Fruit fly (Drosophila melanogaster) whole organism, embryonic: ENCODE results near the gene CG42827.

Experiments
- BEAF-32 ChIP-seq: fragments of 200-800 bp; sonication (Bioruptor generic); optimal IDR thresholded peaks from 3 replicates; lab custom pipeline; 2017; ENCODE audit warnings: missing biosample characterization, missing genetic modification characterization, mild to moderate bottlenecking, moderate library complexity, missing genetic modification reagents
- BtbVII ChIP-seq: fragments of 200-800 bp; sonication (Bioruptor generic); optimal IDR thresholded peaks from 3 replicates; lab custom pipeline; 2017; ENCODE audit warnings: missing biosample characterization, mild to moderate bottlenecking, missing genetic modification characterization
- C15 ChIP-seq: fragments of 200-800 bp; sonication (Bioruptor generic); IDR thresholded peaks from 3 replicates; pipeline ENCODE4 v1.3.6; 2022; ENCODE audit warnings: missing biosample characterization, missing genetic modification characterization
- CG13624 ChIP-seq: fragments of 200-800 bp; sonication (Bioruptor generic); optimal IDR thresholded peaks from 2 replicates; lab custom pipeline; 2016; ENCODE audit warnings: missing biosample characterization, missing genetic modification characterization
- CG13894 ChIP-seq: fragments of 200-800 bp; sonication (Bioruptor generic); optimal IDR thresholded peaks from 3 replicates; lab custom pipeline; 2018; ENCODE audit warnings: missing biosample characterization, mild to moderate bottlenecking, missing genetic modification characterization, moderate library complexity
- CG15514 ChIP-seq: fragments of 200-800 bp; sonication (Bioruptor generic); optimal IDR thresholded peaks from 3 replicates; lab custom pipeline; 2017; ENCODE audit warnings: missing biosample characterization, missing genetic modification characterization, mild to moderate bottlenecking, moderate library complexity, missing genetic modification reagents
- CG1603 ChIP-seq: fragments of 200-800 bp; sonication (Bioruptor generic); optimal IDR thresholded peaks from 2 replicates; lab custom pipeline; 2019; ENCODE audit warnings: missing biosample characterization, mild to moderate bottlenecking, missing genetic modification characterization, moderate library complexity
- CG18262 ChIP-seq: fragments of 200-800 bp; optimal IDR thresholded peaks from 3 replicates; lab custom pipeline; 2019; ENCODE audit warnings: missing biosample characterization, mild to moderate bottlenecking, missing genetic modification characterization, moderate library complexity
- CG2129 ChIP-seq: fragments of 200-800 bp; sonication (Bioruptor generic); IDR thresholded peaks from 2 replicates; pipeline ENCODE4 v1.3.6; 2022; ENCODE audit warnings: missing biosample characterization, missing genetic modification characterization; ENCODE audit not compliant: partially characterized antibody
- CG2199 ChIP-seq: fragments of 200-800 bp; sonication (Bioruptor generic); IDR thresholded peaks from 3 replicates; pipeline ENCODE4 v1.3.6; 2022; ENCODE audit warnings: missing biosample characterization, missing genetic modification characterization
- CG2712 ChIP-seq: fragments of 200-800 bp; optimal IDR thresholded peaks from 3 replicates; lab custom pipeline; 2019; ENCODE audit warnings: missing biosample characterization, mild to moderate bottlenecking, missing genetic modification characterization, moderate library complexity
- CG2875 ChIP-seq: fragments of 200-800 bp; sonication (Bioruptor generic); optimal IDR thresholded peaks from 2 replicates; lab custom pipeline; 2017; ENCODE audit warnings: missing biosample characterization, mild to moderate bottlenecking, missing genetic modification characterization, missing genetic modification reagents
- CG31388 ChIP-seq: fragments of 200-800 bp; sonication (Bioruptor generic); optimal IDR thresholded peaks from 2 replicates; lab custom pipeline; 2016; ENCODE audit warnings: missing biosample characterization, missing genetic modification characterization
- CG42726 ChIP-seq: fragments of 200-800 bp; sonication (Bioruptor generic); IDR thresholded peaks from 2 replicates; pipeline ENCODE4 v1.3.6; 2022; ENCODE audit warnings: missing biosample characterization, missing genetic modification characterization; ENCODE audit not compliant: partially characterized antibody
- CG4282 ChIP-seq: fragments of 200-800 bp; sonication (Bioruptor generic); optimal IDR thresholded peaks from 2 replicates; lab custom pipeline; 2016; ENCODE audit warnings: missing biosample characterization, missing genetic modification characterization
- CG9609 ChIP-seq: fragments of 200-800 bp; sonication (Bioruptor generic); optimal IDR thresholded peaks from 3 replicates; lab custom pipeline; 2016; ENCODE audit warnings: missing biosample characterization, missing genetic modification characterization
- CTCF ChIP-seq: fragments of 200-800 bp; sonication (Bioruptor generic); optimal IDR thresholded peaks from 2 replicates; lab custom pipeline; 2017; ENCODE audit warnings: missing biosample characterization, mild to moderate bottlenecking, missing genetic modification characterization, moderate library complexity
- Elba2 ChIP-seq: fragments of 200-800 bp; sonication (Bioruptor generic); optimal IDR thresholded peaks from 3 replicates; lab custom pipeline; 2016; ENCODE audit warnings: missing biosample characterization, missing genetic modification characterization
- HmgZ ChIP-seq: fragments of 200-800 bp; sonication (Bioruptor generic); optimal IDR thresholded peaks from 2 replicates; lab custom pipeline; 2018; ENCODE audit warnings: missing biosample characterization, mild to moderate bottlenecking, missing genetic modification characterization
- Hr3 ChIP-seq: fragments of 200-800 bp; sonication (Bioruptor generic); optimal IDR thresholded peaks from 3 replicates; lab custom pipeline; 2016; ENCODE audit warnings: missing biosample characterization, missing genetic modification characterization
- Lhr ChIP-seq: fragments of 200-800 bp; sonication (Bioruptor generic); optimal IDR thresholded peaks from 3 replicates; lab custom pipeline; 2017; ENCODE audit warnings: mild to moderate bottlenecking, missing biosample characterization, missing genetic modification reagents, missing genetic modification characterization
- Mad ChIP-seq: fragments of 200-800 bp; sonication (Bioruptor generic); optimal IDR thresholded peaks from 2 replicates; lab custom pipeline; 2016; ENCODE audit warnings: missing biosample characterization, missing genetic modification characterization
- Med ChIP-seq: fragments of 200-800 bp; sonication (Bioruptor generic); peaks from one replicate; lab custom pipeline; 2016; ENCODE audit warnings: missing biosample characterization, missing genetic modification characterization, mild to moderate bottlenecking, inconsistent platforms, moderate library complexity
- NFAT ChIP-seq: fragments of 200-800 bp; sonication (Bioruptor generic); IDR thresholded peaks from 2 replicates; pipeline ENCODE4 v1.3.6; 2022; ENCODE audit warnings: missing biosample characterization, missing genetic modification characterization
- Opbp ChIP-seq: fragments of 200-800 bp; sonication (Bioruptor generic); IDR thresholded peaks from 3 replicates; pipeline ENCODE4 v1.3.6; 2022; ENCODE audit warnings: missing biosample characterization, missing genetic modification characterization; ENCODE audit not compliant: partially characterized antibody
- Sin3A ChIP-seq: fragments of >200 bp; optimal IDR thresholded peaks from 2 replicates; lab custom pipeline; 2018
- Sox102F ChIP-seq: fragments of 200-800 bp; sonication (Bioruptor generic); optimal IDR thresholded peaks from 2 replicates; lab custom pipeline; 2018; ENCODE audit warnings: missing biosample characterization, mild to moderate bottlenecking, missing genetic modification characterization, moderate library complexity
- Usf ChIP-seq: fragments of 200-800 bp; sonication (Bioruptor generic); optimal IDR thresholded peaks from 2 replicates; lab custom pipeline; 2017; ENCODE audit warnings: missing genotype, missing biosample characterization, missing genetic modification characterization
- Xbp1 ChIP-seq: fragments of 200-800 bp; sonication (Bioruptor generic); optimal IDR thresholded peaks from 3 replicates; lab custom pipeline; 2016; ENCODE audit warnings: missing biosample characterization, mild to moderate bottlenecking, missing genetic modification characterization
- ato ChIP-seq: fragments of 200-800 bp; sonication (Bioruptor generic); IDR thresholded peaks from 2 replicates; pipeline ENCODE4 v1.3.6; 2022; ENCODE audit warnings: missing biosample characterization, missing genetic modification characterization; ENCODE audit not compliant: partially characterized antibody
- bbx ChIP-seq: fragments of 200-800 bp; sonication (Bioruptor generic); IDR thresholded peaks from 2 replicates; pipeline ENCODE4 v1.3.6; 2022; ENCODE audit warnings: missing biosample characterization, missing genetic modification characterization; ENCODE audit not compliant: partially characterized antibody
- br ChIP-seq: fragments of >200 bp; optimal IDR thresholded peaks from 2 replicates; lab custom pipeline; 2017
- cwo ChIP-seq: fragments of 200-800 bp; sonication (Bioruptor generic); optimal IDR thresholded peaks from 3 replicates; lab custom pipeline; 2017; ENCODE audit warnings: missing biosample characterization, missing genetic modification characterization, mild to moderate bottlenecking, moderate library complexity, missing genetic modification reagents
- dati ChIP-seq: fragments of 200-800 bp; sonication (Bioruptor generic); IDR thresholded peaks from 2 replicates; pipeline ENCODE4 v1.3.6; 2022; ENCODE audit warnings: missing biosample characterization, missing genetic modification characterization
- esg ChIP-seq: fragments of 200-800 bp; sonication (Bioruptor generic); conservative IDR thresholded peaks from 2 replicates; pipeline ENCODE4 v1.3.6; 2022; ENCODE audit warnings: missing biosample characterization, missing genetic modification characterization
- eve ChIP-seq, 2 experiments: fragments of >200 bp; optimal IDR thresholded peaks; 2 replicates each; lab custom pipeline; 2017; ENCODE audit warnings: missing biosample characterization in 2 of 2, missing genetic modification characterization in 2 of 2
- ewg ChIP-seq: fragments of 200-800 bp; sonication (Bioruptor generic); optimal IDR thresholded peaks from 3 replicates; lab custom pipeline; 2017; ENCODE audit warnings: mild to moderate bottlenecking, missing biosample characterization, missing genetic modification reagents, missing genetic modification characterization
- gro ChIP-seq: fragments of 200-800 bp; sonication (Bioruptor generic); optimal IDR thresholded peaks from 2 replicates; lab custom pipeline; 2016; ENCODE audit warnings: missing biosample characterization, missing genetic modification characterization
- insv ChIP-seq, 2 experiments: fragments of 200-800 bp; sonication (Bioruptor generic); optimal IDR thresholded peaks; 3 replicates each; lab custom pipeline; 2016 to 2018; ENCODE audit warnings: missing biosample characterization in 2 of 2, missing genetic modification characterization in 2 of 2
- jumu ChIP-seq: fragments of 200-800 bp; sonication (Bioruptor generic); optimal IDR thresholded peaks from 3 replicates; lab custom pipeline; 2016; ENCODE audit warnings: missing biosample characterization, missing genetic modification characterization
- kni ChIP-seq: fragments of 200-800 bp; sonication (Bioruptor generic); optimal IDR thresholded peaks from 3 replicates; lab custom pipeline; 2017; ENCODE audit warnings: mild to moderate bottlenecking, missing biosample characterization, missing genetic modification reagents, missing genetic modification characterization
- lola ChIP-seq, 3 experiments: fragments of >200 bp in 2 of 3; fragments of 200-800 bp in 1 of 3; sonication (Bioruptor generic) in 1 of 3; optimal IDR thresholded peaks; 2 replicates each; lab custom pipeline; 2017 to 2019; ENCODE audit warnings: missing biosample characterization in 3 of 3, missing genetic modification characterization in 3 of 3, mild to moderate bottlenecking in 1 of 3, moderate library complexity in 1 of 3
- lov ChIP-seq, 2 experiments: fragments of 200-800 bp in 1 of 2; fragments of >200 bp in 1 of 2; sonication (Bioruptor generic) in 1 of 2; IDR thresholded peaks in 1 of 2; optimal IDR thresholded peaks in 1 of 2; 2 replicates in 1 of 2; 3 replicates in 1 of 2; pipeline versions ENCODE4 v1.3.6 to Lab custom; 2017 to 2022; ENCODE audit warnings: missing biosample characterization in 1 of 2, missing genetic modification characterization in 1 of 2
- nau ChIP-seq: fragments of 200-800 bp; sonication (Bioruptor generic); optimal IDR thresholded peaks from 3 replicates; lab custom pipeline; 2017; ENCODE audit warnings: missing biosample characterization, mild to moderate bottlenecking, missing genetic modification characterization, missing genetic modification reagents
- p53 ChIP-seq: fragments of 200-800 bp; sonication (Bioruptor generic); optimal IDR thresholded peaks from 2 replicates; lab custom pipeline; 2016; ENCODE audit warnings: missing biosample characterization, missing genetic modification characterization
- pho ChIP-seq: fragments of 200-800 bp; sonication (Bioruptor generic); optimal IDR thresholded peaks from 2 replicates; lab custom pipeline; 2016; ENCODE audit warnings: missing biosample characterization, missing genetic modification characterization
- salm ChIP-seq: fragments of 200-800 bp; sonication (Bioruptor generic); optimal IDR thresholded peaks from 2 replicates; lab custom pipeline; 2018; ENCODE audit warnings: missing biosample characterization, mild to moderate bottlenecking, missing genetic modification characterization
- so ChIP-seq: fragments of 200-800 bp; sonication (Bioruptor generic); IDR thresholded peaks from 3 replicates; pipeline ENCODE4 v1.3.6; 2022; ENCODE audit warnings: missing biosample characterization, missing genetic modification characterization
- sug ChIP-seq: fragments of 200-800 bp; optimal IDR thresholded peaks from 2 replicates; lab custom pipeline; 2019; ENCODE audit warnings: missing biosample characterization, mild to moderate bottlenecking, missing genetic modification characterization, moderate library complexity
- wdn ChIP-seq: fragments of 200-800 bp; sonication (Bioruptor generic); IDR thresholded peaks from 2 replicates; pipeline ENCODE4 v1.3.6; 2022; ENCODE audit warnings: missing biosample characterization, missing genetic modification characterization
- yki ChIP-seq: fragments of >200 bp; optimal IDR thresholded peaks from 3 replicates; lab custom pipeline; 2018
- z ChIP-seq: fragments of 200-800 bp; sonication (Bioruptor generic); IDR thresholded peaks from 3 replicates; pipeline ENCODE4 v1.3.6; 2022; ENCODE audit warnings: missing biosample characterization, missing genetic modification characterization

The CG42827 gene

DNA sequence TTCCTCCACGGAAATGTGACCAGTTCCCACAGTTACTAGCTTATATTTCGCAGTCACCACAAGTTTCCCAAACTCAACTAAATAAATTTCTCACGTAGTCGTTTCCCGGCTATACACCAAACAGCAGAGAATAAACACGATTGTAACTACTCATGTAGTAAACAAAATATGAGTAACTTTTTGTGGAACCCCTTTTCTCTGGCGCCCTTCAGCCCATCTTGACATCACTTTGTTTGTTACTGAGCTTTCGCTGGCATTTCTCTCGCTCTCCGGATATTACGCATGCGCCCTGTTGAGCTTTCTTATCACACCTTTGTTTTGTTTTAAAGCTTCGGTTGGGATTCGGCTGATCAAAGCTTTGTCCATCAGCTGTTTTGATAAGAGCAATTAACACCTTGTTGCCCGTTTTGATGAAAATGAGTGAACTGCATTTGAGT is 13.3 kb downstream of the CG42827 start (continued):
- TF ChIP-seq CG42726 (GFP tag; lab: Robert Waterston, UW), result no peak
- no peak for TF ChIP-seq pho (GFP tag; lab: Kevin White, UChicago)
- TF ChIP-seq insv (GFP tag; optimal IDR thresholded peaks at IDR 0.05; lab: Kevin White, UChicago), result no peak
- TF ChIP-seq NFAT (GFP tag; lab: Robert Waterston, UW), result no peak
- no peak for TF ChIP-seq Elba2 (GFP tag; lab: Kevin White, UChicago)
- TF ChIP-seq CG18262 (tag; lab: Kevin White, UChicago), result no peak
- no peak for TF ChIP-seq CG4282 (GFP tag; lab: Kevin White, UChicago)
- no peak for TF ChIP-seq Sin3A (lab: Kevin White, UChicago)
- TF ChIP-seq yki, result no peak
- TF ChIP-seq BtbVII (GFP tag; lab: Kevin White, UChicago), result peak; percentile 2
- TF ChIP-seq lov (optimal IDR thresholded peaks at IDR 0.05; lab: Kevin White, UChicago), result no peak
- no peak for TF ChIP-seq lov (GFP tag; IDR thresholded peaks at IDR 0.05; lab: Robert Waterston, UW)
- no peak for TF ChIP-seq Hr3
- no peak for TF ChIP-seq salm (tag; lab: Kevin White, UChicago)
- peak; percentile 37 for TF ChIP-seq CG15514 (GFP tag; lab: Kevin White, UChicago)
- no peak for TF ChIP-seq C15 (GFP tag; lab: Robert Waterston, UW)
- no peak for TF ChIP-seq Mad (GFP tag; lab: Kevin White, UChicago)
- no peak for TF ChIP-seq cwo (GFP tag; lab: Kevin White, UChicago)
- TF ChIP-seq CG2129 (GFP tag; lab: Robert Waterston, UW), result no peak
- TF ChIP-seq Med, result no peak
- no peak for TF ChIP-seq CG13624 (GFP tag; lab: Kevin White, UChicago)
- no peak for TF ChIP-seq wdn (GFP tag; lab: Robert Waterston, UW)
- TF ChIP-seq Lhr, result no peak
- no peak for TF ChIP-seq BEAF-32
- no peak for TF ChIP-seq CG9609 (GFP tag; lab: Kevin White, UChicago)
- TF ChIP-seq lola (GFP tag; optimal IDR thresholded peaks at IDR 0.05; lab: Kevin White, UChicago), result no peak
- peak; percentile 40; the same call in 2 of the 3 replicates for TF ChIP-seq CG2199 (GFP tag; lab: Robert Waterston, UW)
- TF ChIP-seq br, result no peak
- TF ChIP-seq nau (GFP tag; lab: Kevin White, UChicago), result no peak
- TF ChIP-seq z (GFP tag; lab: Robert Waterston, UW), result peak; percentile 84
- TF ChIP-seq bbx, result no peak
- peak; percentile 4 for TF ChIP-seq CG1603 (tag; lab: Kevin White, UChicago)
- TF ChIP-seq gro (GFP tag; lab: Kevin White, UChicago), result no peak
- TF ChIP-seq CG2875 (GFP tag; lab: Kevin White, UChicago), result no peak
- no peak for TF ChIP-seq HmgZ (tag; lab: Kevin White, UChicago)
- TF ChIP-seq ato (GFP tag; lab: Robert Waterston, UW), result no peak
- peak; percentile 59 for TF ChIP-seq ewg (GFP tag; lab: Kevin White, UChicago)
- TF ChIP-seq dati, result no peak
- TF ChIP-seq CG2712 (tag; lab: Kevin White, UChicago), result no peak
- no peak for TF ChIP-seq jumu (GFP tag; lab: Kevin White, UChicago)
- TF ChIP-seq esg (GFP tag; lab: Robert Waterston, UW), result no peak
- TF ChIP-seq so (GFP tag; lab: Robert Waterston, UW), result no peak
- TF ChIP-seq eve (GFP tag; optimal IDR thresholded peaks at IDR 0.05; lab: Kevin White, UChicago), result peak in 1 of 2 experiments; percentile 29
- TF ChIP-seq CG31388 (GFP tag; lab: Kevin White, UChicago), result no peak
- peak; percentile 7 for TF ChIP-seq kni
- no peak for TF ChIP-seq CTCF (GFP tag; lab: Kevin White, UChicago)
- no peak for TF ChIP-seq Xbp1
- TF ChIP-seq CG13894 (tag; lab: Kevin White, UChicago), result peak; percentile 60
- TF ChIP-seq Sox102F, result no peak
- no peak for TF ChIP-seq sug (tag; lab: Kevin White, UChicago)
- no peak for TF ChIP-seq Usf (GFP tag; lab: Kevin White, UChicago)
- no peak for TF ChIP-seq Opbp (GFP tag; lab: Robert Waterston, UW)
- no peak for TF ChIP-seq p53 (GFP tag; lab: Kevin White, UChicago)
